Fruit fly (Drosophila melanogaster) whole organism, embryonic: ENCODE measurements around the gene CG11695.
A peak's percentile ranks its signal among the peaks of the same experiment; 100 is the strongest.

ENCODE experiments used
- Adf1 ChIP-seq: fragments of 200-800 bp; sonication (Bioruptor generic); IDR thresholded peaks from 2 replicates; pipeline ENCODE4 v1.3.6; 2022; ENCODE audit warnings: missing biosample characterization, missing genetic modification characterization
- Bdp1 ChIP-seq: fragments of 200-800 bp; sonication (Bioruptor generic); optimal IDR thresholded peaks from 3 replicates; lab custom pipeline; 2016; ENCODE audit warnings: missing biosample characterization, missing genetic modification characterization
- CG10565 ChIP-seq: fragments of 200-800 bp; sonication (Bioruptor generic); optimal IDR thresholded peaks from 3 replicates; lab custom pipeline; 2016; ENCODE audit warnings: missing biosample characterization, mild to moderate bottlenecking, missing genetic modification characterization
- CG10654 ChIP-seq: fragments of 200-800 bp; sonication (Bioruptor generic); optimal IDR thresholded peaks from 2 replicates; lab custom pipeline; 2016; ENCODE audit warnings: missing biosample characterization, missing genetic modification characterization
- CG11696 ChIP-seq: fragments of 200-800 bp; sonication (Bioruptor generic); IDR thresholded peaks from 2 replicates; pipeline ENCODE4 v1.3.6; 2022; ENCODE audit warnings: missing biosample characterization, missing genetic modification characterization
- CG12155 ChIP-seq: fragments of 200-800 bp; sonication (Bioruptor generic); optimal IDR thresholded peaks from 3 replicates; lab custom pipeline; 2016; ENCODE audit warnings: missing biosample characterization, missing genetic modification characterization
- CG12299 ChIP-seq: fragments of 200-800 bp; sonication (Bioruptor generic); optimal IDR thresholded peaks from 2 replicates; lab custom pipeline; 2018; ENCODE audit warnings: missing biosample characterization, mild to moderate bottlenecking, missing genetic modification characterization
- CG12744 ChIP-seq: fragments of 200-800 bp; sonication (Bioruptor generic); optimal IDR thresholded peaks from 2 replicates; lab custom pipeline; 2016; ENCODE audit warnings: missing biosample characterization, missing genetic modification characterization
- CG12769 ChIP-seq: fragments of 200-800 bp; sonication (Bioruptor generic); optimal IDR thresholded peaks from 2 replicates; lab custom pipeline; 2019; ENCODE audit warnings: missing biosample characterization, mild to moderate bottlenecking, missing genetic modification characterization, moderate library complexity
- CG14050 ChIP-seq: fragments of 200-800 bp; sonication (Bioruptor generic); IDR thresholded peaks from 3 replicates; pipeline ENCODE4 v1.3.6; 2022; ENCODE audit warnings: missing biosample characterization, missing genetic modification characterization
- CG1603 ChIP-seq: fragments of 200-800 bp; sonication (Bioruptor generic); optimal IDR thresholded peaks from 2 replicates; lab custom pipeline; 2019; ENCODE audit warnings: missing biosample characterization, mild to moderate bottlenecking, missing genetic modification characterization, moderate library complexity
- CG18011 ChIP-seq: fragments of 200-800 bp; sonication (Bioruptor generic); optimal IDR thresholded peaks from 2 replicates; lab custom pipeline; 2017; ENCODE audit warnings: missing biosample characterization, missing genetic modification characterization, mild to moderate bottlenecking, moderate library complexity, missing genotype
- CG30020 ChIP-seq: fragments of 200-800 bp; optimal IDR thresholded peaks from 2 replicates; lab custom pipeline; 2019; ENCODE audit warnings: missing biosample characterization, mild to moderate bottlenecking, missing genetic modification characterization, moderate library complexity
- CG3407 ChIP-seq: fragments of 200-800 bp; sonication (Bioruptor generic); optimal IDR thresholded peaks from 2 replicates; lab custom pipeline; 2018; ENCODE audit warnings: missing biosample characterization, mild to moderate bottlenecking, missing genetic modification characterization
- CG4730 ChIP-seq: fragments of 200-800 bp; sonication (Bioruptor generic); IDR thresholded peaks from 2 replicates; pipeline ENCODE4 v1.3.6; 2022; ENCODE audit warnings: missing biosample characterization, missing genetic modification characterization
- CG4820 ChIP-seq: fragments of 200-800 bp; sonication (Bioruptor generic); optimal IDR thresholded peaks from 3 replicates; lab custom pipeline; 2016; ENCODE audit warnings: missing biosample characterization, missing genetic modification characterization
- CG6175 ChIP-seq: fragments of 200-800 bp; sonication (Bioruptor generic); IDR thresholded peaks from 3 replicates; pipeline ENCODE4 v1.3.6; 2022; ENCODE audit warnings: missing biosample characterization, missing genetic modification characterization
- CG6791 ChIP-seq: fragments of 200-800 bp; sonication (Bioruptor generic); IDR thresholded peaks from 3 replicates; pipeline ENCODE4 v1.3.6; 2022; ENCODE audit warnings: missing biosample characterization, missing genetic modification characterization; ENCODE audit not compliant: partially characterized antibody
- CG7357 ChIP-seq: fragments of 200-800 bp; sonication (Bioruptor generic); IDR thresholded peaks from 3 replicates; pipeline ENCODE4 v1.3.6; 2022; ENCODE audit warnings: missing biosample characterization, missing genetic modification characterization
- CG7556 ChIP-seq: fragments of 200-800 bp; sonication (Bioruptor generic); optimal IDR thresholded peaks from 2 replicates; lab custom pipeline; 2017; ENCODE audit warnings: missing biosample characterization, mild to moderate bottlenecking, missing genetic modification characterization
- Dip2 ChIP-seq: fragments of 200-800 bp; sonication (Bioruptor generic); IDR thresholded peaks from 2 replicates; pipeline ENCODE4 v1.3.6; 2022; ENCODE audit warnings: missing biosample characterization, missing genetic modification characterization
- HLH3B ChIP-seq: fragments of 200-800 bp; sonication (Bioruptor generic); IDR thresholded peaks from 2 replicates; pipeline ENCODE4 v1.3.6; 2022; ENCODE audit warnings: missing biosample characterization, missing genetic modification characterization
- HLHmδ ChIP-seq: fragments of 200-800 bp; sonication (Bioruptor generic); optimal IDR thresholded peaks from 2 replicates; lab custom pipeline; 2018; ENCODE audit warnings: missing biosample characterization, mild to moderate bottlenecking, missing genetic modification characterization, moderate library complexity
- Hey ChIP-seq: fragments of 200-800 bp; sonication (Bioruptor generic); optimal IDR thresholded peaks from 3 replicates; lab custom pipeline; 2018; ENCODE audit warnings: missing biosample characterization, mild to moderate bottlenecking, missing genetic modification characterization
- Lhr ChIP-seq: fragments of 200-800 bp; sonication (Bioruptor generic); optimal IDR thresholded peaks from 3 replicates; lab custom pipeline; 2017; ENCODE audit warnings: mild to moderate bottlenecking, missing biosample characterization, missing genetic modification reagents, missing genetic modification characterization
- Max ChIP-seq: fragments of 200-800 bp; sonication (Bioruptor generic); optimal IDR thresholded peaks from 2 replicates; lab custom pipeline; 2016; ENCODE audit warnings: missing biosample characterization, mild to moderate bottlenecking, missing genetic modification characterization
- Six4 ChIP-seq: fragments of 200-800 bp; sonication (Bioruptor generic); optimal IDR thresholded peaks from 2 replicates; lab custom pipeline; 2016; ENCODE audit warnings: missing biosample characterization, missing genetic modification characterization
- Taf1 ChIP-seq: fragments of 200-800 bp; sonication (Bioruptor generic); IDR thresholded peaks from 2 replicates; pipeline ENCODE4 v1.3.6; 2022; ENCODE audit warnings: missing biosample characterization, missing genetic modification characterization
- Usf ChIP-seq: fragments of 200-800 bp; sonication (Bioruptor generic); optimal IDR thresholded peaks from 2 replicates; lab custom pipeline; 2017; ENCODE audit warnings: missing genotype, missing biosample characterization, missing genetic modification characterization
- Vsx1 ChIP-seq: fragments of 200-800 bp; sonication (Bioruptor generic); optimal IDR thresholded peaks from 2 replicates; lab custom pipeline; 2017; ENCODE audit warnings: missing biosample characterization, mild to moderate bottlenecking, missing genetic modification characterization, missing genetic modification reagents
- ab ChIP-seq: fragments of 200-800 bp; sonication (Bioruptor generic); optimal IDR thresholded peaks from 2 replicates; lab custom pipeline; 2016; ENCODE audit warnings: missing biosample characterization, missing genetic modification characterization
- amos ChIP-seq: fragments of 200-800 bp; sonication (Bioruptor generic); IDR thresholded peaks from 2 replicates; pipeline ENCODE4 v1.3.6; 2022; ENCODE audit warnings: missing biosample characterization, missing genetic modification characterization; ENCODE audit not compliant: partially characterized antibody
- aop ChIP-seq: fragments of 200-800 bp; sonication (Bioruptor generic); IDR thresholded peaks from 2 replicates; pipeline ENCODE4 v1.3.6; 2022; ENCODE audit warnings: missing biosample characterization, missing genetic modification characterization
- cas ChIP-seq: fragments of 200-800 bp; sonication (Bioruptor generic); IDR thresholded peaks from 2 replicates; pipeline ENCODE4 v1.3.6; 2022; ENCODE audit warnings: missing biosample characterization, missing genetic modification characterization
- crol ChIP-seq: fragments of 200-800 bp; sonication (Bioruptor generic); IDR thresholded peaks from 2 replicates; pipeline ENCODE4 v1.3.6; 2022; ENCODE audit warnings: missing biosample characterization, missing genetic modification characterization
- danr ChIP-seq: fragments of 200-800 bp; sonication (Bioruptor generic); IDR thresholded peaks from 2 replicates; pipeline ENCODE4 v1.3.6; 2022; ENCODE audit warnings: missing biosample characterization, missing genetic modification characterization
- dpn ChIP-seq, 2 experiments: fragments of 200-800 bp; sonication (Bioruptor generic); optimal IDR thresholded peaks; 3 replicates each; lab custom pipeline; 2016; ENCODE audit warnings: missing biosample characterization in 2 of 2, missing genetic modification characterization in 2 of 2
- ewg ChIP-seq: fragments of 200-800 bp; sonication (Bioruptor generic); optimal IDR thresholded peaks from 3 replicates; lab custom pipeline; 2017; ENCODE audit warnings: mild to moderate bottlenecking, missing biosample characterization, missing genetic modification reagents, missing genetic modification characterization
- inv ChIP-seq: fragments of 200-800 bp; sonication (Bioruptor generic); IDR thresholded peaks from 2 replicates; pipeline ENCODE4 v1.3.6; 2022; ENCODE audit warnings: missing biosample characterization, missing genetic modification characterization; ENCODE audit not compliant: partially characterized antibody
- jigr1 ChIP-seq: fragments of 200-800 bp; sonication (Bioruptor generic); IDR thresholded peaks from 3 replicates; pipeline ENCODE4 v1.3.6; 2022; ENCODE audit warnings: missing biosample characterization, missing genetic modification characterization
- klu ChIP-seq: fragments of 200-800 bp; sonication (Bioruptor generic); IDR thresholded peaks from 2 replicates; pipeline ENCODE4 v1.3.6; 2022; ENCODE audit warnings: missing biosample characterization, missing genetic modification characterization
- lbe ChIP-seq: fragments of 200-800 bp; sonication (Bioruptor generic); optimal IDR thresholded peaks from 2 replicates; lab custom pipeline; 2016; ENCODE audit warnings: missing biosample characterization, mild to moderate bottlenecking, missing genetic modification characterization
- odd ChIP-seq: fragments of 200-800 bp; sonication (Bioruptor generic); optimal IDR thresholded peaks from 2 replicates; lab custom pipeline; 2017; ENCODE audit warnings: missing biosample characterization, mild to moderate bottlenecking, missing genetic modification characterization
- pfk ChIP-seq: fragments of 200-800 bp; sonication (Bioruptor generic); optimal IDR thresholded peaks from 2 replicates; lab custom pipeline; 2018; ENCODE audit warnings: missing biosample characterization, mild to moderate bottlenecking, missing genetic modification characterization, moderate library complexity
- sd ChIP-seq: fragments of 200-800 bp; sonication (Bioruptor generic); optimal IDR thresholded peaks from 3 replicates; lab custom pipeline; 2018; ENCODE audit warnings: missing biosample characterization, mild to moderate bottlenecking, missing genetic modification characterization, moderate library complexity
- sens-2 ChIP-seq: fragments of 200-800 bp; sonication (Bioruptor generic); IDR thresholded peaks from 2 replicates; pipeline ENCODE4 v1.3.6; 2022; ENCODE audit warnings: missing biosample characterization, missing genetic modification characterization
- tio ChIP-seq: fragments of 200-800 bp; sonication (Bioruptor generic); optimal IDR thresholded peaks from 2 replicates; lab custom pipeline; 2017; ENCODE audit warnings: missing biosample characterization, missing genetic modification characterization, inconsistent platforms
- z ChIP-seq: fragments of 200-800 bp; sonication (Bioruptor generic); IDR thresholded peaks from 3 replicates; pipeline ENCODE4 v1.3.6; 2022; ENCODE audit warnings: missing biosample characterization, missing genetic modification characterization
- zen2 ChIP-seq: fragments of 200-800 bp; sonication (Bioruptor generic); IDR thresholded peaks from 3 replicates; pipeline ENCODE4 v1.3.6; 2022; ENCODE audit warnings: missing biosample characterization, missing genetic modification characterization; ENCODE audit not compliant: partially characterized antibody

CG11695 gene

dm6 chrX:11580200-11580840 lies 3.6 kb downstream of the CG11695 start, which contains the start of gene nod (continued):
- TF ChIP-seq zen2 (GFP tag; lab: Robert Waterston, UW) (no peak; the same call in 2 of the 3 replicates), CG6791 (GFP tag; lab: Robert Waterston, UW) (peak; percentile 55; the same call in 1 of the 3 replicates), aop (GFP tag; lab: Robert Waterston, UW) (no peak), Usf (GFP tag; lab: Kevin White, UChicago) (no peak), Lhr (peak; percentile 92), CG1603 (tag; lab: Kevin White, UChicago) (peak; percentile 83), CG30020 (tag; lab: Kevin White, UChicago) (peak; percentile 10), sens-2 (GFP tag; lab: Robert Waterston, UW) (no peak), CG11696 (GFP tag; lab: Robert Waterston, UW) (no peak), jigr1 (GFP tag; lab: Robert Waterston, UW) (no peak), Hey (no peak), CG18011 (GFP tag; lab: Kevin White, UChicago) (peak; percentile 25), ab (GFP tag; lab: Kevin White, UChicago) (no peak), CG6175 (GFP tag; lab: Robert Waterston, UW) (no peak), odd (GFP tag; lab: Kevin White, UChicago) (no peak), cas (GFP tag; lab: Robert Waterston, UW) (peak; percentile 33; the same call in 1 of the 2 replicates), inv (peak; percentile 50; the same call in 1 of the 2 replicates), Taf1 (GFP tag; lab: Robert Waterston, UW) (no peak), crol (GFP tag; lab: Robert Waterston, UW) (no peak), CG3407 (peak; percentile 36), Max (GFP tag; lab: Kevin White, UChicago) (no peak), dpn (GFP tag; optimal IDR thresholded peaks at IDR 0.05; lab: Kevin White, UChicago) (peak; percentile 62 to 75), ewg (GFP tag; lab: Kevin White, UChicago) (peak; percentile 30), CG7357 (GFP tag; lab: Robert Waterston, UW) (peak; percentile 13; the same call in 1 of the 3 replicates), klu (GFP tag; lab: Robert Waterston, UW) (peak; percentile 34; the same call in 1 of the 2 replicates), HLH3B (peak; percentile 49; the same call in 1 of the 2 replicates), tio (GFP tag; lab: Kevin White, UChicago) (no peak), CG7556 (GFP tag; lab: Kevin White, UChicago) (peak; percentile 45), CG10654 (GFP tag; lab: Kevin White, UChicago) (peak; percentile 71), Bdp1 (GFP tag; lab: Kevin White, UChicago) (peak; percentile 7), CG12299 (tag; lab: Kevin White, UChicago) (no peak), Adf1 (GFP tag; lab: Robert Waterston, UW) (peak; percentile 14; the same call in 1 of the 2 replicates), CG10565 (GFP tag; lab: Kevin White, UChicago) (no peak), amos (GFP tag; lab: Robert Waterston, UW) (peak; percentile 66), CG4820 (peak; percentile 56), danr (GFP tag; lab: Robert Waterston, UW) (0 out of 2 replicates have a peak, but pooled peaks have one; percentile 17), Vsx1 (GFP tag; lab: Kevin White, UChicago) (no peak), pfk (no peak), Dip2 (no peak), HLHmδ (GFP tag; lab: Kevin White, UChicago) (no peak), CG4730 (GFP tag; lab: Robert Waterston, UW) (peak; percentile 44; the same call in 1 of the 2 replicates), sd (tag; lab: Kevin White, UChicago) (peak; percentile 76), Six4 (peak; percentile 59), CG12744 (peak; percentile 53), CG14050 (GFP tag; lab: Robert Waterston, UW) (peak; percentile 28; the same call in 1 of the 3 replicates), z (GFP tag; lab: Robert Waterston, UW) (peak; percentile 45; the same call in 1 of the 3 replicates), lbe (GFP tag; lab: Kevin White, UChicago) (no peak), CG12155 (peak; percentile 59), CG12769 (tag; lab: Kevin White, UChicago) (peak; percentile 73)
